Fruit fly (Drosophila melanogaster) whole organism, prepupa: ENCODE measurements around the gene Vsp37A.
A peak's percentile ranks its signal among the peaks of the same experiment; 100 is the strongest.

Experiments used
- Blimp-1 ChIP-seq: fragments of 200-800 bp; sonication (Bioruptor generic); optimal IDR thresholded peaks from 3 replicates; lab custom pipeline; 2017; ENCODE audit warnings: missing biosample characterization, missing genetic modification characterization, mild to moderate bottlenecking, moderate library complexity, missing genetic modification reagents
- CG10631 ChIP-seq: fragments of 200-800 bp; sonication (Bioruptor generic); optimal IDR thresholded peaks from 2 replicates; lab custom pipeline; 2016; ENCODE audit warnings: missing biosample characterization, missing genetic modification characterization
- CG10669 ChIP-seq: fragments of 200-800 bp; sonication (Bioruptor generic); optimal IDR thresholded peaks from 3 replicates; lab custom pipeline; 2018; ENCODE audit warnings: missing biosample characterization, mild to moderate bottlenecking, missing genetic modification characterization, moderate library complexity
- CG11294 ChIP-seq: fragments of 200-800 bp; sonication (Bioruptor generic); IDR thresholded peaks from 2 replicates; pipeline ENCODE4 v1.3.6; 2022; ENCODE audit warnings: missing biosample characterization, missing genetic modification characterization
- CG11902 ChIP-seq: fragments of 200-800 bp; sonication (Bioruptor generic); optimal IDR thresholded peaks from 3 replicates; lab custom pipeline; 2016; ENCODE audit warnings: missing biosample characterization, missing genetic modification characterization
- CG15336 ChIP-seq: fragments of 200-800 bp; sonication (Bioruptor generic); IDR thresholded peaks from 2 replicates; pipeline ENCODE4 v1.3.6; 2022; ENCODE audit warnings: missing biosample characterization, missing genetic modification characterization
- CG1621 ChIP-seq: fragments of 200-800 bp; sonication (Bioruptor generic); optimal IDR thresholded peaks from 3 replicates; lab custom pipeline; 2018; ENCODE audit warnings: missing biosample characterization, mild to moderate bottlenecking, missing genetic modification characterization
- CG16779 ChIP-seq: fragments of 200-800 bp; sonication (Bioruptor generic); optimal IDR thresholded peaks from 3 replicates; lab custom pipeline; 2017; ENCODE audit warnings: missing biosample characterization, mild to moderate bottlenecking, missing genetic modification characterization
- CG31627 ChIP-seq: fragments of 200-800 bp; sonication (Bioruptor generic); optimal IDR thresholded peaks from 3 replicates; lab custom pipeline; 2016; ENCODE audit warnings: missing biosample characterization, missing genetic modification characterization
- CG32006 ChIP-seq: fragments of 200-800 bp; sonication (Bioruptor generic); optimal IDR thresholded peaks from 3 replicates; lab custom pipeline; 2017; ENCODE audit warnings: missing biosample characterization, mild to moderate bottlenecking, missing genetic modification characterization
- CG34406 ChIP-seq: fragments of 200-800 bp; sonication (Bioruptor generic); optimal IDR thresholded peaks from 3 replicates; lab custom pipeline; 2016; ENCODE audit warnings: missing biosample characterization, missing genetic modification characterization
- CG4318 ChIP-seq: fragments of 200-800 bp; sonication (Bioruptor generic); optimal IDR thresholded peaks from 3 replicates; lab custom pipeline; 2017; ENCODE audit warnings: missing biosample characterization, mild to moderate bottlenecking, missing genetic modification characterization
- CG6163 ChIP-seq: fragments of 200-800 bp; sonication (Bioruptor generic); IDR thresholded peaks from 3 replicates; pipeline ENCODE4 v1.3.6; 2022; ENCODE audit warnings: missing biosample characterization, missing genetic modification characterization
- CG6276 ChIP-seq: fragments of 200-800 bp; sonication (Bioruptor generic); optimal IDR thresholded peaks from 2 replicates; lab custom pipeline; 2017; ENCODE audit warnings: missing biosample characterization, mild to moderate bottlenecking, missing genetic modification characterization
- CG6792 ChIP-seq: fragments of 200-800 bp; sonication (Bioruptor generic); optimal IDR thresholded peaks from 3 replicates; lab custom pipeline; 2016; ENCODE audit warnings: missing biosample characterization, missing genetic modification characterization
- CG6808 ChIP-seq: fragments of 200-800 bp; sonication (Bioruptor generic); optimal IDR thresholded peaks from 3 replicates; lab custom pipeline; 2017; ENCODE audit warnings: missing biosample characterization, missing genetic modification characterization, mild to moderate bottlenecking, moderate library complexity, missing genetic modification reagents
- CG6854 ChIP-seq: fragments of 200-800 bp; sonication (Bioruptor generic); optimal IDR thresholded peaks from 2 replicates; lab custom pipeline; 2017; ENCODE audit warnings: missing biosample characterization, mild to moderate bottlenecking, missing genetic modification characterization
- CG7368 ChIP-seq: fragments of 200-800 bp; sonication (Bioruptor generic); optimal IDR thresholded peaks from 3 replicates; lab custom pipeline; 2016; ENCODE audit warnings: missing biosample characterization, missing genetic modification characterization
- CG8119 ChIP-seq: fragments of 200-800 bp; sonication (Bioruptor generic); IDR thresholded peaks from 3 replicates; pipeline ENCODE4 v1.3.6; 2022; ENCODE audit warnings: missing biosample characterization, missing genetic modification characterization
- CG8319 ChIP-seq: fragments of 200-800 bp; sonication (Bioruptor generic); optimal IDR thresholded peaks from 3 replicates; lab custom pipeline; 2016; ENCODE audit warnings: missing biosample characterization, missing genetic modification characterization
- CG9139 ChIP-seq: fragments of 200-800 bp; sonication (Bioruptor generic); optimal IDR thresholded peaks from 3 replicates; lab custom pipeline; 2017; ENCODE audit warnings: missing biosample characterization, mild to moderate bottlenecking, missing genetic modification characterization
- Eip75B ChIP-seq: fragments of 200-800 bp; sonication (Bioruptor generic); optimal IDR thresholded peaks from 3 replicates; lab custom pipeline; 2016; ENCODE audit warnings: missing biosample characterization, missing genetic modification characterization
- Eip78C ChIP-seq: fragments of 200-800 bp; sonication (Bioruptor generic); peaks from one replicate; lab custom pipeline; 2016; ENCODE audit warnings: missing biosample characterization, missing genetic modification characterization
- Eip93F ChIP-seq: fragments of 200-800 bp; sonication (Bioruptor generic); optimal IDR thresholded peaks from 2 replicates; lab custom pipeline; 2016; ENCODE audit warnings: missing biosample characterization, mild to moderate bottlenecking, missing genetic modification characterization
- Ets21C ChIP-seq: fragments of 200-800 bp; sonication (Bioruptor generic); optimal IDR thresholded peaks from 3 replicates; lab custom pipeline; 2016; ENCODE audit warnings: missing biosample characterization, missing genetic modification characterization
- Ets96B ChIP-seq: fragments of 200-800 bp; optimal IDR thresholded peaks from 2 replicates; lab custom pipeline; 2019; ENCODE audit warnings: missing biosample characterization, mild to moderate bottlenecking, missing genetic modification characterization, moderate library complexity
- Gug ChIP-seq: fragments of 200-800 bp; sonication (Bioruptor generic); IDR thresholded peaks from 2 replicates; pipeline ENCODE4 v1.3.6; 2022; ENCODE audit warnings: missing biosample characterization, missing genetic modification characterization
- Hr38 ChIP-seq: sonication (Bioruptor generic); optimal IDR thresholded peaks from 2 replicates; lab custom pipeline; 2016; ENCODE audit warnings: missing biosample characterization, missing genetic modification characterization
- Hr39 ChIP-seq: fragments of 200-800 bp; sonication (Bioruptor generic); optimal IDR thresholded peaks from 2 replicates; lab custom pipeline; 2016; ENCODE audit warnings: missing biosample characterization, missing genetic modification characterization
- Hr4 ChIP-seq: fragments of 200-800 bp; sonication (Bioruptor generic); optimal IDR thresholded peaks from 3 replicates; lab custom pipeline; 2016; ENCODE audit warnings: missing biosample characterization, missing genetic modification characterization
- Lpt ChIP-seq: fragments of 200-800 bp; sonication (Bioruptor generic); optimal IDR thresholded peaks from 3 replicates; lab custom pipeline; 2016; ENCODE audit warnings: missing biosample characterization, missing genetic modification characterization
- Met ChIP-seq: fragments of 200-800 bp; sonication (Bioruptor generic); optimal IDR thresholded peaks from 3 replicates; lab custom pipeline; 2016; ENCODE audit warnings: missing biosample characterization, missing genetic modification characterization
- OdsH ChIP-seq: fragments of 200-800 bp; sonication (Bioruptor generic); optimal IDR thresholded peaks from 3 replicates; lab custom pipeline; 2016; ENCODE audit warnings: missing biosample characterization, missing genetic modification characterization
- Sox14 ChIP-seq: fragments of 200-800 bp; sonication (Bioruptor generic); optimal IDR thresholded peaks from 3 replicates; lab custom pipeline; 2016; ENCODE audit warnings: missing biosample characterization, missing genetic modification characterization
- Sox15 ChIP-seq: fragments of 200-800 bp; sonication (Bioruptor generic); optimal IDR thresholded peaks from 3 replicates; lab custom pipeline; 2016; ENCODE audit warnings: missing biosample characterization, missing genetic modification characterization
- achi ChIP-seq: fragments of 200-800 bp; sonication (Bioruptor generic); optimal IDR thresholded peaks from 3 replicates; lab custom pipeline; 2016; ENCODE audit warnings: missing biosample characterization, missing genetic modification characterization
- acj6 ChIP-seq: fragments of 200-800 bp; sonication (Bioruptor generic); optimal IDR thresholded peaks from 3 replicates; lab custom pipeline; 2016; ENCODE audit warnings: missing biosample characterization, missing genetic modification characterization
- dac ChIP-seq: fragments of 200-800 bp; sonication (Bioruptor generic); optimal IDR thresholded peaks from 2 replicates; lab custom pipeline; 2017; ENCODE audit warnings: missing biosample characterization, mild to moderate bottlenecking, missing genetic modification characterization
- dsx ChIP-seq: fragments of 200-800 bp; optimal IDR thresholded peaks from 3 replicates; lab custom pipeline; 2019; ENCODE audit warnings: missing biosample characterization, mild to moderate bottlenecking, missing genetic modification characterization, moderate library complexity; ENCODE audit not compliant: poor library complexity, severe bottlenecking
- eg ChIP-seq: fragments of 200-800 bp; sonication (Bioruptor generic); IDR thresholded peaks from 3 replicates; pipeline ENCODE4 v1.3.6; 2022; ENCODE audit warnings: missing biosample characterization, missing genetic modification characterization
- esn ChIP-seq: fragments of 200-800 bp; sonication (Bioruptor generic); optimal IDR thresholded peaks from 2 replicates; lab custom pipeline; 2016; ENCODE audit warnings: missing biosample characterization, mild to moderate bottlenecking, missing genetic modification characterization, moderate library complexity
- fd59A ChIP-seq: fragments of 200-800 bp; sonication (Bioruptor generic); optimal IDR thresholded peaks from 2 replicates; lab custom pipeline; 2017; ENCODE audit warnings: missing biosample characterization, mild to moderate bottlenecking, missing genetic modification characterization, missing genetic modification reagents
- fd85E ChIP-seq: fragments of 200-800 bp; sonication (Bioruptor generic); optimal IDR thresholded peaks from 3 replicates; lab custom pipeline; 2016; ENCODE audit warnings: missing biosample characterization, missing genetic modification characterization
- lz ChIP-seq: fragments of 200-800 bp; sonication (Bioruptor generic); optimal IDR thresholded peaks from 3 replicates; lab custom pipeline; 2016; ENCODE audit warnings: missing biosample characterization, missing genetic modification characterization
- net ChIP-seq: fragments of 200-800 bp; sonication (Bioruptor generic); optimal IDR thresholded peaks from 3 replicates; lab custom pipeline; 2016; ENCODE audit warnings: missing biosample characterization, missing genetic modification characterization
- pdm3 ChIP-seq: fragments of 200-800 bp; sonication (Bioruptor generic); optimal IDR thresholded peaks from 3 replicates; lab custom pipeline; 2016; ENCODE audit warnings: missing biosample characterization, missing genetic modification characterization
- salr ChIP-seq, 2 experiments: fragments of 200-800 bp; sonication (Bioruptor generic); optimal IDR thresholded peaks; 3 replicates each; lab custom pipeline; 2016 to 2018; ENCODE audit warnings: missing biosample characterization in 2 of 2, missing genetic modification characterization in 2 of 2, mild to moderate bottlenecking in 1 of 2
- spab ChIP-seq: fragments of 200-800 bp; sonication (Bioruptor generic); optimal IDR thresholded peaks from 2 replicates; lab custom pipeline; 2017; ENCODE audit warnings: missing biosample characterization, mild to moderate bottlenecking, missing genetic modification characterization, missing genetic modification reagents
- ss ChIP-seq, 2 experiments: fragments of 200-800 bp; sonication (Bioruptor generic); optimal IDR thresholded peaks; 2 replicates in 1 of 2; 3 replicates in 1 of 2; lab custom pipeline; 2017 to 2018; ENCODE audit warnings: mild to moderate bottlenecking in 2 of 2, missing biosample characterization in 2 of 2, missing genetic modification characterization in 2 of 2, moderate library complexity in 1 of 2
- svp ChIP-seq: fragments of 200-800 bp; sonication (Bioruptor generic); peaks from one replicate; lab custom pipeline; 2016; ENCODE audit warnings: missing biosample characterization, missing genetic modification characterization
- topi ChIP-seq: fragments of 200-800 bp; sonication (Bioruptor generic); optimal IDR thresholded peaks from 3 replicates; lab custom pipeline; 2016; ENCODE audit warnings: missing biosample characterization, missing genetic modification characterization
- vri ChIP-seq: fragments of 200-800 bp; sonication (Bioruptor generic); optimal IDR thresholded peaks from 3 replicates; lab custom pipeline; 2016; ENCODE audit warnings: missing biosample characterization, mild to moderate bottlenecking, missing genetic modification characterization

The Vsp37A gene

DNA sequence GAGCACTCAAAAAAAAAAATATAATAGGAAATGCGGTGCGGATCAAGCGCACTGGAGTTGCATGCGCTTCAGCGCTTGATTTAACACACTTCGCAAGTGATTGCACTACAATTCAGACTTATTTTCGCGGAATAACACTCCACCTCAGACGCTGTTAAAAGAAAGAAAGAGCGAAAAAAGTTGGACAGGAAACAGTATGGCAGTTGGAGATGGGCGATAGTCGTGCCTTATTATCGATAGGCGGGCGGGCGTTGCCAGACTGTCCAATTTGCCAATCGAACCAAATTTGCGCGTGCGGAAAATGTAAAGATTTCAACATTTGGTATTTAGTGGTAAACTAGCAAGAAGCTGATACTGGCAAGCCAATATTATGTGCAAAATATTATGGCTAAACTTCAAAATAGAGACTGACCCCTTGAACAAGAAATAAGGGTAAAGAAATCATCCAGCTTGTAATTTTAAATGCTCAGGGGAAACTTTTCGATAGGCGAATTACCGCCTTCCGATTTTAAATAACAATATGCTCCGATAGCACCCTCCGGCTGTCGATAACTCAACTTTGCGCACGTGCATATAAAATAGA, 8.0 kb downstream of the Vsp37A start, which contains the start of the genes RpL36 and Mybbp1A:
Gene RpL36, minus strand, starts transcription at position 245 of the 583 bp plus-strand sequence.
Gene Mybbp1A, plus strand, starts transcription at position 535 of the 583 bp plus-strand sequence.
- no peak for TF ChIP-seq Hr4 (GFP tag; lab: Kevin White, UChicago)
- no peak for TF ChIP-seq CG16779 (tag; lab: Kevin White, UChicago)
- peak; percentile 75 for TF ChIP-seq CG6854
- TF ChIP-seq dsx (GFP tag; lab: Kevin White, UChicago), result no peak
- TF ChIP-seq net (GFP tag; lab: Kevin White, UChicago), result peak; percentile 63
- no peak for TF ChIP-seq vri (GFP tag; lab: Kevin White, UChicago)
- no peak for TF ChIP-seq CG7368 (GFP tag; lab: Kevin White, UChicago)
- no peak for TF ChIP-seq CG10631 (GFP tag; lab: Kevin White, UChicago)
- no peak for TF ChIP-seq Hr39 (GFP tag; lab: Kevin White, UChicago)
- peak; percentile 72 for TF ChIP-seq lz (GFP tag; lab: Kevin White, UChicago)
- no peak for TF ChIP-seq fd59A (GFP tag; lab: Kevin White, UChicago)
- TF ChIP-seq Blimp-1 (GFP tag; lab: Kevin White, UChicago), result peak; percentile 25
- TF ChIP-seq Lpt (GFP tag; lab: Kevin White, UChicago), result no peak
- TF ChIP-seq CG34406 (GFP tag; lab: Kevin White, UChicago), result peak; percentile 64
- TF ChIP-seq CG11902 (GFP tag; lab: Kevin White, UChicago), result peak; percentile 36
- peak in 1 of 2 experiments; percentile 54 for TF ChIP-seq salr (GFP tag; optimal IDR thresholded peaks at IDR 0.05; lab: Kevin White, UChicago)
- peak; percentile 65 for TF ChIP-seq eg (GFP tag; lab: Robert Waterston, UW)
- no peak for TF ChIP-seq Ets96B (tag; lab: Kevin White, UChicago)
- TF ChIP-seq Ets21C (GFP tag; lab: Kevin White, UChicago), result no peak
- no peak for TF ChIP-seq Met (GFP tag; lab: Kevin White, UChicago)
- TF ChIP-seq CG6792, result peak; percentile 62
- TF ChIP-seq achi (GFP tag; lab: Kevin White, UChicago), result peak; percentile 66
- TF ChIP-seq Eip75B (GFP tag; lab: Kevin White, UChicago), result no peak
- TF ChIP-seq OdsH (GFP tag; lab: Kevin White, UChicago), result no peak
- TF ChIP-seq Sox14 (GFP tag; lab: Kevin White, UChicago), result peak; percentile 63
- no peak for TF ChIP-seq pdm3 (GFP tag; lab: Kevin White, UChicago)
- TF ChIP-seq Eip78C (GFP tag; lab: Kevin White, UChicago), result peak; percentile 92
- no peak for TF ChIP-seq CG8319 (GFP tag; lab: Kevin White, UChicago)
- no peak for TF ChIP-seq spab (GFP tag; lab: Kevin White, UChicago)
- TF ChIP-seq CG11294, result no peak
- no peak for TF ChIP-seq CG6276 (GFP tag; lab: Kevin White, UChicago)
- TF ChIP-seq Sox15 (GFP tag; lab: Kevin White, UChicago), result peak; percentile 29
- TF ChIP-seq CG15336 (GFP tag; lab: Robert Waterston, UW), result no peak; the same call in 1 of the 2 replicates
- peak; percentile 58 for TF ChIP-seq CG8119 (GFP tag; lab: Robert Waterston, UW)
- TF ChIP-seq Hr38 (GFP tag; lab: Kevin White, UChicago), result no peak
- TF ChIP-seq Eip93F (GFP tag; lab: Kevin White, UChicago), result no peak
- TF ChIP-seq CG6808 (GFP tag; lab: Kevin White, UChicago), result no peak
- TF ChIP-seq CG31627 (GFP tag; lab: Kevin White, UChicago), result peak; percentile 66
- TF ChIP-seq CG9139 (GFP tag; lab: Kevin White, UChicago), result peak; percentile 75
- no peak for TF ChIP-seq CG32006
- TF ChIP-seq acj6 (GFP tag; lab: Kevin White, UChicago), result no peak
- peak; percentile 75 for TF ChIP-seq esn (GFP tag; lab: Kevin White, UChicago)
- TF ChIP-seq CG1621 (tag; lab: Kevin White, UChicago), result peak; percentile 40
- peak; percentile 44 for TF ChIP-seq dac (GFP tag; lab: Kevin White, UChicago)
- peak; percentile 77 to 83 for TF ChIP-seq ss (GFP tag; optimal IDR thresholded peaks at IDR 0.05; lab: Kevin White, UChicago)
- TF ChIP-seq svp (GFP tag; lab: Kevin White, UChicago), result peak; percentile 59
- TF ChIP-seq fd85E (GFP tag; lab: Kevin White, UChicago), result no peak
- no peak for TF ChIP-seq CG10669 (GFP tag; lab: Kevin White, UChicago)
- TF ChIP-seq CG4318 (GFP tag; lab: Kevin White, UChicago), result no peak
- peak; percentile 73 for TF ChIP-seq CG6163 (GFP tag; lab: Robert Waterston, UW)
- TF ChIP-seq topi (GFP tag; lab: Kevin White, UChicago), result peak; percentile 67
- no peak for TF ChIP-seq Gug (GFP tag; lab: Robert Waterston, UW)
